Fruit fly (Drosophila melanogaster): ENCODE data around the gene CG13481.

DNA sequence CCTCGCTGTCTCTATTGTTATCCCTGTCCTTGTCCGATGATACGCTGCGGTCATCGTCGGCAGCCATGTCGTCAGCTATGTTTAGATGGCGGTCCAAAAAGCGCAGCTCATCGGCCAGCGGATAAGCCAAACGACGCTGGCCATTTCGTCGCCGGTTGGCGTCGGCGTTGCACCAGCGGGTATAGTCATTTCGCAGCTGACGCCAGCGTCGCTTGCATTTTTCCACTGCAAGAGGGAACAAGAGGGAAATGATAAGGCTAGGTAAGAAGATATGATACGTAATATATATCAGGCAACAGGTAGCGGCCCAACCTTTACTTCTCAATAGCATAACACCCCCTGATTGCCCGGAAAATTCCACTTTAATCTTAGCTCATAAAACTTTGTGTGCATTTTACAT is 37.1 kb upstream of the CG13481 start:
- TF ChIP-seq CG10348 (GFP tag; IDR thresholded peaks at IDR 0.05) (no peak), Ets98B (GFP tag; IDR thresholded peaks at IDR 0.05) (no peak), CG8159 (tag; optimal IDR thresholded peaks at IDR 0.05) (no peak), rn (GFP tag; IDR thresholded peaks at IDR 0.05) (no peak)

Data from whole organism, pupa.